Fruit fly (Drosophila melanogaster): Measurements from ENCODE around the gene CG8087.

CG8087 gene

dm6 chr3R:14542038-14542437 is 22.6 kb downstream of the CG8087 start (continued):
- TF ChIP-seq Scr (GFP tag; IDR thresholded peaks at IDR 0.05; ENCODE audit: partially characterized antibody) (no peak), CG34422 (GFP tag; IDR thresholded peaks at IDR 0.05) (no peak), CG7357 (GFP tag; IDR thresholded peaks at IDR 0.05) (no peak), nerfin-2 (GFP tag; IDR thresholded peaks at IDR 0.05; ENCODE audit: partially characterized antibody) (no peak), CG16815 (GFP tag; optimal IDR thresholded peaks at IDR 0.05) (no peak), pb (GFP tag; optimal IDR thresholded peaks at IDR 0.05) (no peak), CG12659 (GFP tag; optimal IDR thresholded peaks at IDR 0.05) (no peak), HmgZ (tag; optimal IDR thresholded peaks at IDR 0.05) (no peak), CG9817 (tag; optimal IDR thresholded peaks at IDR 0.05) (no peak), CG18764 (GFP tag; optimal IDR thresholded peaks at IDR 0.05) (no peak), Bgb (GFP tag; IDR thresholded peaks at IDR 0.05; ENCODE audit: partially characterized antibody) (no peak), CG18011 (GFP tag; optimal IDR thresholded peaks at IDR 0.05) (no peak), CG15514 (GFP tag; optimal IDR thresholded peaks at IDR 0.05) (peak; percentile 5), CG4707 (GFP tag; optimal IDR thresholded peaks at IDR 0.05) (no peak), CG12744 (GFP tag; optimal IDR thresholded peaks at IDR 0.05) (no peak), otp (GFP tag; IDR thresholded peaks at IDR 0.05) (no peak), nerfin-1 (tag; optimal IDR thresholded peaks at IDR 0.05) (no peak), CG13424 (tag; optimal IDR thresholded peaks at IDR 0.05) (no peak), cad (GFP tag; optimal IDR thresholded peaks at IDR 0.05) (no peak), Awh (GFP tag; IDR thresholded peaks at IDR 0.05) (no peak), CG3065 (GFP tag; optimal IDR thresholded peaks at IDR 0.05) (no peak), CG12391 (tag; optimal IDR thresholded peaks at IDR 0.05) (no peak), Antp (GFP tag; optimal IDR thresholded peaks at IDR 0.05) (no peak), CoRest (tag; optimal IDR thresholded peaks at IDR 0.05) (peak; percentile 16), wdn (GFP tag; IDR thresholded peaks at IDR 0.05) (no peak), Adf1 (GFP tag; IDR thresholded peaks at IDR 0.05) (no peak), CG4328 (GFP tag; optimal IDR thresholded peaks at IDR 0.05) (no peak), CG6689 (GFP tag; IDR thresholded peaks at IDR 0.05) (0 out of 2 replicates have a peak, but pooled peaks have one; percentile 35), CG12942 (GFP tag; optimal IDR thresholded peaks at IDR 0.05) (no peak), Nf-YB (GFP tag; optimal IDR thresholded peaks at IDR 0.05) (no peak), Deaf1 (tag; optimal IDR thresholded peaks at IDR 0.05) (no peak), CG10462 (GFP tag; optimal IDR thresholded peaks at IDR 0.05) (no peak), Chrac-16 (GFP tag; optimal IDR thresholded peaks at IDR 0.05) (no peak), stc (GFP tag; IDR thresholded peaks at IDR 0.05) (peak; percentile 16; the same call in 1 of the 2 replicates), Xbp1 (GFP tag; optimal IDR thresholded peaks at IDR 0.05) (no peak), Hand (GFP tag; optimal IDR thresholded peaks at IDR 0.05) (no peak), CG12769 (tag; optimal IDR thresholded peaks at IDR 0.05) (no peak), CG8478 (optimal IDR thresholded peaks at IDR 0.05) (no peak), gsb (GFP tag; IDR thresholded peaks at IDR 0.05) (no peak), Bteb2 (GFP tag; optimal IDR thresholded peaks at IDR 0.05) (no peak), Fer1 (GFP tag; optimal IDR thresholded peaks at IDR 0.05) (peak; percentile 45), inv (GFP tag; IDR thresholded peaks at IDR 0.05; ENCODE audit: partially characterized antibody) (no peak), Taf1 (GFP tag; IDR thresholded peaks at IDR 0.05) (no peak), abd-A (tag; optimal IDR thresholded peaks at IDR 0.05) (no peak), CG4424 (GFP tag; optimal IDR thresholded peaks at IDR 0.05) (peak; percentile 11), ranshi (GFP tag; IDR thresholded peaks at IDR 0.05) (peak; percentile 34; the same call in 1 of the 2 replicates), wek (GFP tag; optimal IDR thresholded peaks at IDR 0.05) (no peak), CG17328 (GFP tag; IDR thresholded peaks at IDR 0.05) (peak; percentile 26; the same call in 1 of the 2 replicates), HLH3B (GFP tag; IDR thresholded peaks at IDR 0.05) (peak; percentile 21; the same call in 1 of the 2 replicates), Atf3 (GFP tag; optimal IDR thresholded peaks at IDR 0.05) (no peak), sim (GFP tag; IDR thresholded peaks at IDR 0.05) (no peak), ro (GFP tag; IDR thresholded peaks at IDR 0.05) (no peak)

Measured in whole organism, embryonic.